Worm (Caenorhabditis elegans) whole organism, L1 larva: ENCODE results near the gene srh-271.

Experiments
- aha-1 ChIP-seq: fragments of 150-350 bp; optimal IDR thresholded peaks from 2 replicates; lab custom pipeline; 2014; ENCODE audit warnings: missing biosample characterization, missing genetic modification characterization
- lin-15B ChIP-seq: fragments of 150-350 bp; sonication (generic microtip); optimal IDR thresholded peaks from 3 replicates; lab custom pipeline; 2014; ENCODE audit warnings: missing biosample characterization, missing genetic modification characterization
- lir-3 ChIP-seq: sonication (generic microtip); optimal IDR thresholded peaks from 2 replicates; lab custom pipeline; 2016; ENCODE audit warnings: mild to moderate bottlenecking, missing genetic modification characterization, moderate library complexity, missing compliant biosample characterization; ENCODE audit not compliant: poor library complexity
- mdl-1 ChIP-seq, 2 experiments: fragments of 150-350 bp; optimal IDR thresholded peaks; 2 replicates each; lab custom pipeline; 2014 to 2017; ENCODE audit warnings: missing biosample characterization in 2 of 2, missing genetic modification characterization in 2 of 2, inconsistent platforms in 1 of 2
- nhr-237 ChIP-seq: fragments of 150-350 bp; optimal IDR thresholded peaks from 2 replicates; lab custom pipeline; 2014; ENCODE audit warnings: missing biosample characterization, missing genetic modification characterization
- nhr-77 ChIP-seq: fragments of 150-350 bp; optimal IDR thresholded peaks from 2 replicates; lab custom pipeline; 2014; ENCODE audit warnings: missing biosample characterization, missing genetic modification characterization
- snpc-4 ChIP-seq: fragments of 150-350 bp; optimal IDR thresholded peaks from 2 replicates; lab custom pipeline; 2014; ENCODE audit warnings: missing biosample characterization, missing genetic modification characterization

- TF ChIP-seq lin-15B = no peak
- TF ChIP-seq nhr-77 (tag; lab: Kevin White, UChicago) = no peak
- TF ChIP-seq mdl-1 (tag; optimal IDR thresholded peaks at IDR 0.05; lab: Kevin White, UChicago) = no peak
- no peak for TF ChIP-seq lir-3 (tag; lab: Kevin White, UChicago)
- no peak for TF ChIP-seq aha-1 (tag; lab: Kevin White, UChicago)
- TF ChIP-seq snpc-4 (tag; lab: Kevin White, UChicago) = no peak
- TF ChIP-seq nhr-237 (tag; lab: Kevin White, UChicago) = no peak
Observed at ce11 chrV:2585727-2586126, 36.1 kb downstream of the srh-271 start, which contains the start of gene C29G2.6.
